Worm (Caenorhabditis elegans) whole organism, young adult: ENCODE data around the gene nhr-237.

ENCODE experiments used
- K11D2.4 ChIP-seq: fragments of 200-800 bp; sonication (Bioruptor generic); IDR thresholded peaks from 2 replicates; pipeline ENCODE4 v1.3.6; 2022; ENCODE audit warnings: missing genetic modification reagents, missing genetic modification characterization, missing compliant biosample characterization
- ama-1 ChIP-seq, 3 experiments: fragments of 150-350 bp in 1 of 3; sonication (generic microtip) in 2 of 3; optimal IDR thresholded peaks; 2 replicates each; lab custom pipeline; 2014 to 2018; ENCODE audit warnings: missing biosample characterization in 2 of 3, missing genetic modification characterization in 2 of 3, missing genetic modification reagents in 2 of 3
- bed-2 ChIP-seq: fragments of 200-800 bp; sonication (Bioruptor generic); IDR thresholded peaks from 2 replicates; pipeline ENCODE4 v1.3.6; 2022; ENCODE audit warnings: missing genetic modification reagents, missing genetic modification characterization, missing compliant biosample characterization
- cebp-2 ChIP-seq: fragments of 200-800 bp; sonication (Bioruptor generic); IDR thresholded peaks from 2 replicates; pipeline ENCODE4 v1.3.6; 2022; ENCODE audit warnings: missing genetic modification characterization, missing compliant biosample characterization
- ceh-40 ChIP-seq: fragments of 200-800 bp; sonication (Bioruptor generic); IDR thresholded peaks from 2 replicates; pipeline ENCODE4 v1.3.6; 2022; ENCODE audit warnings: missing genetic modification characterization, missing compliant biosample characterization
- madf-6 ChIP-seq: fragments of 200-800 bp; sonication (Bioruptor generic); IDR thresholded peaks from 2 replicates; pipeline ENCODE4 v1.3.6; 2022; ENCODE audit warnings: missing genetic modification reagents, missing genetic modification characterization, missing compliant biosample characterization
- snpc-3.4 ChIP-seq: sonication (generic microtip); optimal IDR thresholded peaks from 2 replicates; lab custom pipeline; 2017; ENCODE audit warnings: missing genetic modification characterization, mild to moderate bottlenecking, missing compliant biosample characterization, antibody characterized with exemption, moderate library complexity, missing genotype, missing genetic modification reagents

Gene nhr-237

ce11 chrV:1575493-1576084, 51.0 kb downstream of the nhr-237 start:
- TF ChIP-seq bed-2, result no peak
- TF ChIP-seq snpc-3.4 (tag; lab: Kevin White, UChicago), result no peak
- TF ChIP-seq ceh-40 (GFP tag; lab: Robert Waterston, UW), result no peak
- no peak for TF ChIP-seq ama-1 (optimal IDR thresholded peaks at IDR 0.05; lab: Kevin White, UChicago)
- TF ChIP-seq ama-1 (GFP tag; optimal IDR thresholded peaks at IDR 0.05; lab: Kevin White, UChicago), result no peak
- no peak for TF ChIP-seq madf-6
- TF ChIP-seq K11D2.4 (GFP tag; lab: Robert Waterston, UW), result no peak
- no peak for TF ChIP-seq cebp-2 (GFP tag; lab: Robert Waterston, UW)
